Worm (Caenorhabditis elegans) whole organism, L3 larva: ENCODE measurements around the gene F11A5.17.

ENCODE experiments used
- R02D3.7 ChIP-seq: fragments of 150-350 bp; optimal IDR thresholded peaks from 2 replicates; lab custom pipeline; 2014; ENCODE audit warnings: missing biosample characterization, missing genetic modification characterization
- ZK546.5 ChIP-seq: sonication (generic microtip); optimal IDR thresholded peaks from 2 replicates; lab custom pipeline; 2017; ENCODE audit warnings: missing biosample characterization, missing genetic modification characterization
- ama-1 ChIP-seq: fragments of 150-350 bp; optimal IDR thresholded peaks from 2 replicates; lab custom pipeline; 2018
- ceh-16 ChIP-seq: sonication (generic microtip); optimal IDR thresholded peaks from 2 replicates; lab custom pipeline; 2017; ENCODE audit warnings: missing biosample characterization, missing genetic modification characterization
- lin-39 ChIP-seq: fragments of 150-350 bp; optimal IDR thresholded peaks from 2 replicates; lab custom pipeline; 2018; ENCODE audit warnings: missing biosample characterization, missing genetic modification reagents, missing genetic modification characterization
- nfya-1 ChIP-seq: sonication (generic microtip); optimal IDR thresholded peaks from 2 replicates; lab custom pipeline; 2017; ENCODE audit warnings: missing genetic modification characterization, mild to moderate bottlenecking, missing compliant biosample characterization, antibody characterized with exemption, moderate library complexity; ENCODE audit not compliant: insufficient read depth
- nhr-25 ChIP-seq: sonication (generic microtip); optimal IDR thresholded peaks from 2 replicates; lab custom pipeline; 2017; ENCODE audit warnings: missing biosample characterization, missing genetic modification characterization
- nhr-76 ChIP-seq: fragments of 150-350 bp; sonication (generic microtip); optimal IDR thresholded peaks from 5 replicates; lab custom pipeline; 2014; ENCODE audit warnings: missing biosample characterization, missing genetic modification characterization
- unc-39 ChIP-seq: sonication (generic microtip); optimal IDR thresholded peaks from 4 replicates; lab custom pipeline; 2017; ENCODE audit warnings: missing biosample characterization, missing genetic modification characterization
- unc-62 ChIP-seq: fragments of 150-350 bp; sonication (generic microtip); optimal IDR thresholded peaks from 4 replicates; lab custom pipeline; 2014; ENCODE audit warnings: missing biosample characterization, missing genetic modification reagents, missing genetic modification characterization

- TF ChIP-seq nhr-25 (tag; lab: Kevin White, UChicago) (no peak), lin-39 (tag; lab: Kevin White, UChicago) (no peak), ZK546.5 (tag; lab: Kevin White, UChicago) (no peak), R02D3.7 (tag; lab: Kevin White, UChicago) (no peak), ceh-16 (no peak), nfya-1 (tag; lab: Kevin White, UChicago) (no peak), unc-62 (GFP tag; lab: Kevin White, UChicago) (no peak), ama-1 (no peak), nhr-76 (tag; lab: Kevin White, UChicago) (no peak), unc-39 (no peak)
These were observed 7.2 kb upstream of the F11A5.17 start, which contains the start of gene rabr-4 for ce11 chrV:16194639-16195038.
